Fruit fly (Drosophila melanogaster): ENCODE measurements around the gene qin.

Gene qin

DNA sequence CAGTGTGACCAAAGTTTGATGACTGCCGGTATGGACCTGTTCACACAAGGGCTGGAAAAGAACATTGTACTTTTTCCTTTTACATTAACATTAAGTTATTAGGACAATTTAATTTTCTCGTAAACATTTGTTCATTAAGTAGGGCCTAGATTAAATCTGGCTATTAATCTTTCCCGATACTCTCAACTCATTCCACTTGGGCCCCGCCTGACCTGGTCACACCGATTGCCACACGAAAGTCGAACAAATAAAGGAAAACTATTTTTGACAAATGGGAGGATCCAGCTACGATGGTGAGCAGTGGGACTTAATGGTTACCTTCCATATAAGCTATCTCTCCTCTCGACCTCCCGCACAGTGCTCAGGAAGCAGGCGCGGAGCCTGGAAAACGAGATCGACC, 72.7 kb downstream of the qin start, which contains the start of the genes Cpsf73 and Gos28 (continued):
- peak; percentile 19 for TF ChIP-seq kay (GFP tag; optimal IDR thresholded peaks at IDR 0.05)
- peak; percentile 19 for TF ChIP-seq Nf-YC (tag; optimal IDR thresholded peaks at IDR 0.05)
- peak; percentile 73 for TF ChIP-seq CG13287 (GFP tag; IDR thresholded peaks at IDR 0.05; ENCODE audit: partially characterized antibody)
- TF ChIP-seq Side (GFP tag; optimal IDR thresholded peaks at IDR 0.05), result no peak
- TF ChIP-seq zfh1 (GFP tag; IDR thresholded peaks at IDR 0.05), result 0 out of 3 replicates have a peak, but pooled peaks have one; percentile 40
- no peak for TF ChIP-seq zfh2 (GFP tag; optimal IDR thresholded peaks at IDR 0.05)
- peak; percentile 61 for TF ChIP-seq CHES-1-like (GFP tag; optimal IDR thresholded peaks at IDR 0.05)
- no peak for TF ChIP-seq CrebB (tag; optimal IDR thresholded peaks at IDR 0.05)
- TF ChIP-seq grau (tag; optimal IDR thresholded peaks at IDR 0.05), result peak; percentile 29
- peak; percentile 13 for TF ChIP-seq CG10147 (GFP tag; optimal IDR thresholded peaks at IDR 0.05)
- TF ChIP-seq Optix (GFP tag; IDR thresholded peaks at IDR 0.05), result no peak
- TF ChIP-seq CG17802 (tag; optimal IDR thresholded peaks at IDR 0.05), result peak; percentile 98
- peak; percentile 82 for TF ChIP-seq Med (GFP tag)
- no peak for TF ChIP-seq otp (GFP tag; IDR thresholded peaks at IDR 0.05)
- peak; percentile 17; the same call in 1 of the 2 replicates for TF ChIP-seq CG31224 (GFP tag; IDR thresholded peaks at IDR 0.05)
- peak; percentile 12 for TF ChIP-seq CG4282 (GFP tag; optimal IDR thresholded peaks at IDR 0.05)
- peak; percentile 28; the same call in 1 of the 2 replicates for TF ChIP-seq sisA (GFP tag; IDR thresholded peaks at IDR 0.05)
- TF ChIP-seq crol (GFP tag; IDR thresholded peaks at IDR 0.05), result peak; percentile 26; the same call in 1 of the 2 replicates
- TF ChIP-seq Elba2 (GFP tag; optimal IDR thresholded peaks at IDR 0.05), result peak; percentile 78
- TF ChIP-seq row (GFP tag; IDR thresholded peaks at IDR 0.05), result peak; percentile 86
- TF ChIP-seq CG8281 (tag; optimal IDR thresholded peaks at IDR 0.05), result no peak
- TF ChIP-seq lilli (GFP tag; optimal IDR thresholded peaks at IDR 0.05), result peak; percentile 28
- TF ChIP-seq CG2712 (tag; optimal IDR thresholded peaks at IDR 0.05), result peak; percentile 52
- peak; percentile 53 for TF ChIP-seq phol (tag; optimal IDR thresholded peaks at IDR 0.05)
- peak; percentile 15; the same call in 1 of the 2 replicates for TF ChIP-seq Bgb (GFP tag; IDR thresholded peaks at IDR 0.05; ENCODE audit: partially characterized antibody)
- TF ChIP-seq pho (GFP tag; optimal IDR thresholded peaks at IDR 0.05), result peak; percentile 15
- TF ChIP-seq nerfin-1 (tag; optimal IDR thresholded peaks at IDR 0.05), result peak; percentile 41
- TF ChIP-seq Ets97D (GFP tag; optimal IDR thresholded peaks at IDR 0.05), result peak; percentile 36
- peak; percentile 29 for TF ChIP-seq CG33557 (GFP tag; optimal IDR thresholded peaks at IDR 0.05)
- TF ChIP-seq CG6254 (GFP tag; optimal IDR thresholded peaks at IDR 0.05), result no peak
- TF ChIP-seq D (optimal IDR thresholded peaks at IDR 0.05), result no peak
- no peak for TF ChIP-seq D (GFP tag; optimal IDR thresholded peaks at IDR 0.05)
- TF ChIP-seq CG10267 (tag; optimal IDR thresholded peaks at IDR 0.05), result peak; percentile 54
- TF ChIP-seq CG18619 (GFP tag; optimal IDR thresholded peaks at IDR 0.05), result no peak
- TF ChIP-seq Scr (GFP tag; IDR thresholded peaks at IDR 0.05; ENCODE audit: partially characterized antibody), result peak; percentile 60
- peak in 1 of 2 experiments; percentile 42 for TF ChIP-seq chif (GFP tag; optimal IDR thresholded peaks at IDR 0.05)
- TF ChIP-seq CG7786 (GFP tag; optimal IDR thresholded peaks at IDR 0.05), result peak; percentile 3
- peak; percentile 15 for TF ChIP-seq CG18011 (GFP tag; optimal IDR thresholded peaks at IDR 0.05)
- peak; percentile 61 for TF ChIP-seq BEAF-32 (GFP tag; optimal IDR thresholded peaks at IDR 0.05)
- TF ChIP-seq her (GFP tag; optimal IDR thresholded peaks at IDR 0.05), result no peak
- peak; percentile 16 for TF ChIP-seq CG17385 (GFP tag; optimal IDR thresholded peaks at IDR 0.05)
- peak; percentile 42; the same call in 1 of the 2 replicates for TF ChIP-seq inv (GFP tag; IDR thresholded peaks at IDR 0.05; ENCODE audit: partially characterized antibody)
- TF ChIP-seq btn (GFP tag; optimal IDR thresholded peaks at IDR 0.05), result no peak
- TF ChIP-seq NfI (GFP tag; optimal IDR thresholded peaks at IDR 0.05), result peak; percentile 6
- peak; percentile 5 for TF ChIP-seq CG17359 (tag; optimal IDR thresholded peaks at IDR 0.05)
- TF ChIP-seq CG3407 (GFP tag; optimal IDR thresholded peaks at IDR 0.05), result no peak
- no peak for TF ChIP-seq Dref (GFP tag; IDR thresholded peaks at IDR 0.05)
- TF ChIP-seq CG3726 (GFP tag; IDR thresholded peaks at IDR 0.05), result no peak
- TF ChIP-seq CG12659 (GFP tag; optimal IDR thresholded peaks at IDR 0.05), result peak; percentile 61
- peak; percentile 40 for TF ChIP-seq CG33213 (GFP tag; optimal IDR thresholded peaks at IDR 0.05)

Data from whole organism, embryonic.